Worm (Caenorhabditis elegans): ENCODE measurements around the gene ipla-3.
A peak's percentile ranks its signal among the peaks of the same experiment; 100 is the strongest.

The ipla-3 gene

ce11 chrV:20776761-20777160 lies 47.7 kb upstream of the ipla-3 start (continued):
- TF ChIP-seq pqm-1 (tag; optimal IDR thresholded peaks at IDR 0.05) (peak; percentile 16), daf-12 (tag; optimal IDR thresholded peaks at IDR 0.05) (no peak), attf-4 (tag; optimal IDR thresholded peaks at IDR 0.05) (no peak), hlh-11 (tag; optimal IDR thresholded peaks at IDR 0.05) (peak; percentile 77), fkh-10 (GFP tag; optimal IDR thresholded peaks at IDR 0.05) (peak; percentile 13), daf-19 (GFP tag; conservative IDR thresholded peaks at IDR 0.05) (no peak), hlh-30 (tag; optimal IDR thresholded peaks at IDR 0.05; ENCODE audit: insufficient read depth) (peak; percentile 84), hif-1 (tag; optimal IDR thresholded peaks at IDR 0.05) (peak in 1 of 2 experiments; percentile 84), arid-1 (GFP tag; conservative IDR thresholded peaks at IDR 0.05) (0 out of 2 replicates have a peak, but pooled peaks have one; percentile 30), Y48G9A.11 (GFP tag; IDR thresholded peaks at IDR 0.05) (no peak), nhr-111 (GFP tag; optimal IDR thresholded peaks at IDR 0.05) (no peak), lir-3 (tag; optimal IDR thresholded peaks at IDR 0.05) (no peak), unc-130 (GFP tag; optimal IDR thresholded peaks at IDR 0.05) (no peak), vab-7 (GFP tag; IDR thresholded peaks at IDR 0.05) (no peak), mdt-29 (GFP tag; IDR thresholded peaks at IDR 0.05) (0 out of 2 replicates have a peak, but pooled peaks have one; percentile 6), egl-43 (GFP tag; IDR thresholded peaks at IDR 0.05) (0 out of 2 replicates have a peak, but pooled peaks have one; percentile 44)

- TF ChIP-seq dve-1 (tag; optimal IDR thresholded peaks at IDR 0.05; ENCODE audit: insufficient read depth) (peak; percentile 11), unc-62 (GFP tag; optimal IDR thresholded peaks at IDR 0.05 in 1 of 2) (peak in 1 of 2 experiments; percentile 84), unc-62 (tag; optimal IDR thresholded peaks at IDR 0.05) (no peak), egl-27 (tag; optimal IDR thresholded peaks at IDR 0.05) (no peak), nhr-28 (tag; optimal IDR thresholded peaks at IDR 0.05) (peak; percentile 25), hlh-30 (tag; optimal IDR thresholded peaks at IDR 0.05; ENCODE audit: insufficient read depth) (peak; percentile 29), daf-16 (GFP tag; optimal IDR thresholded peaks at IDR 0.05) (no peak), daf-16 (tag; optimal IDR thresholded peaks at IDR 0.05) (peak; percentile 11), Y105C5A.15 (GFP tag; IDR thresholded peaks at IDR 0.05) (no peak)
These were observed 46.2 kb upstream of the ipla-3 start, which contains the start of gene F38A6.4 for ce11 chrV:20775269-20775668. Gene F38A6.4 (minus strand): TSS chrV:20775369.

ce11 chrV:20773647-20774046 lies 44.6 kb upstream of the ipla-3 start, which contains the start of gene F38A6.5:
Gene F38A6.5 (minus strand): TSS chrV:20773747.
- TF ChIP-seq set-16 (GFP tag; IDR thresholded peaks at IDR 0.05) (no peak), ZK546.5 (tag; optimal IDR thresholded peaks at IDR 0.05) (no peak), F49E8.2 (tag; optimal IDR thresholded peaks at IDR 0.05; ENCODE audit: borderline replicate concordance) (no peak), duxl-1 (tag; optimal IDR thresholded peaks at IDR 0.05; ENCODE audit: poor library complexity) (no peak), nhr-6 (tag; optimal IDR thresholded peaks at IDR 0.05) (no peak)

- TF ChIP-seq unc-62 (GFP tag; optimal IDR thresholded peaks at IDR 0.05 in 1 of 2): peak in 1 of 2 experiments; percentile 69
- TF ChIP-seq unc-62 (tag; optimal IDR thresholded peaks at IDR 0.05): no peak
- TF ChIP-seq unc-130 (GFP tag; optimal IDR thresholded peaks at IDR 0.05): no peak
These were observed 42.6 kb upstream of the ipla-3 start for ce11 chrV:20771702-20772101.

- TF ChIP-seq pha-4 (GFP tag; IDR thresholded peaks at IDR 0.05): no peak
- TF ChIP-seq pha-4 (tag; optimal IDR thresholded peaks at IDR 0.05): peak; percentile 87
- no peak for TF ChIP-seq nhr-25 (tag; optimal IDR thresholded peaks at IDR 0.05; ENCODE audit: borderline replicate concordance, insufficient read depth)
- no peak for TF ChIP-seq daf-16 (GFP tag; optimal IDR thresholded peaks at IDR 0.05)
- TF ChIP-seq daf-16 (tag; optimal IDR thresholded peaks at IDR 0.05): peak; percentile 70
- peak; percentile 69 for TF ChIP-seq pqm-1 (tag; optimal IDR thresholded peaks at IDR 0.05)
- TF ChIP-seq zfp-3 (GFP tag; conservative IDR thresholded peaks at IDR 0.05): no peak
- peak; percentile 56 for TF ChIP-seq hlh-11 (tag; optimal IDR thresholded peaks at IDR 0.05)
- no peak for TF ChIP-seq vab-7 (GFP tag; IDR thresholded peaks at IDR 0.05)
- no peak for TF ChIP-seq madf-9 (GFP tag; conservative IDR thresholded peaks at IDR 0.05)
- TF ChIP-seq ces-1 (GFP tag; optimal IDR thresholded peaks at IDR 0.05): no peak
- no peak for TF ChIP-seq nhr-11 (tag; optimal IDR thresholded peaks at IDR 0.05)
- no peak for TF ChIP-seq jun-1 (tag; optimal IDR thresholded peaks at IDR 0.05)
- TF ChIP-seq T26A8.4 (GFP tag; IDR thresholded peaks at IDR 0.05): no peak
- no peak for TF ChIP-seq duxl-1 (tag; optimal IDR thresholded peaks at IDR 0.05; ENCODE audit: poor library complexity)
- peak; percentile 67 for TF ChIP-seq nhr-28 (tag; optimal IDR thresholded peaks at IDR 0.05)
- TF ChIP-seq dmd-6 (GFP tag; IDR thresholded peaks at IDR 0.05): peak; percentile 59
- peak; percentile 63 for TF ChIP-seq dve-1 (tag; optimal IDR thresholded peaks at IDR 0.05; ENCODE audit: insufficient read depth)
- no peak for TF ChIP-seq ceh-28 (tag; optimal IDR thresholded peaks at IDR 0.05)
- TF ChIP-seq hlh-30 (tag; optimal IDR thresholded peaks at IDR 0.05; ENCODE audit: insufficient read depth): peak; percentile 13
- no peak for TF ChIP-seq egl-27 (tag; optimal IDR thresholded peaks at IDR 0.05)
- TF ChIP-seq F44E2.7 (GFP tag; IDR thresholded peaks at IDR 0.05): no peak
These were observed 41.8 kb upstream of the ipla-3 start for ce11 chrV:20770846-20771245.
